Worm (Caenorhabditis elegans): Measurements from ENCODE around the gene bar-1.

- TF ChIP-seq cog-1 (tag; optimal IDR thresholded peaks at IDR 0.05) (no peak), flt-1 (GFP tag; IDR thresholded peaks at IDR 0.05) (no peak), ztf-29 (GFP tag; IDR thresholded peaks at IDR 0.05) (no peak), med-1 (GFP tag; optimal IDR thresholded peaks at IDR 0.05; ENCODE audit: insufficient read depth) (no peak), T22C8.4 (GFP tag; IDR thresholded peaks at IDR 0.05) (no peak), ztf-23 (GFP tag; IDR thresholded peaks at IDR 0.05) (no peak; the same call in 1 of the 2 replicates), tab-1 (GFP tag; IDR thresholded peaks at IDR 0.05) (no peak), klf-2 (GFP tag; conservative IDR thresholded peaks at IDR 0.05) (no peak), ref-1 (GFP tag; conservative IDR thresholded peaks at IDR 0.05) (no peak)
Measured at ce11 chrX:7181627-7182026, 11.2 kb upstream of the bar-1 start.
